Worm (Caenorhabditis elegans) whole organism, dauer: ENCODE results near the gene rbm-22.

Experiments
- unc-62 ChIP-seq: sonication (generic microtip); optimal IDR thresholded peaks from 2 replicates; lab custom pipeline; 2017; ENCODE audit warnings: missing biosample characterization, missing genetic modification reagents, missing genetic modification characterization

The rbm-22 gene

DNA sequence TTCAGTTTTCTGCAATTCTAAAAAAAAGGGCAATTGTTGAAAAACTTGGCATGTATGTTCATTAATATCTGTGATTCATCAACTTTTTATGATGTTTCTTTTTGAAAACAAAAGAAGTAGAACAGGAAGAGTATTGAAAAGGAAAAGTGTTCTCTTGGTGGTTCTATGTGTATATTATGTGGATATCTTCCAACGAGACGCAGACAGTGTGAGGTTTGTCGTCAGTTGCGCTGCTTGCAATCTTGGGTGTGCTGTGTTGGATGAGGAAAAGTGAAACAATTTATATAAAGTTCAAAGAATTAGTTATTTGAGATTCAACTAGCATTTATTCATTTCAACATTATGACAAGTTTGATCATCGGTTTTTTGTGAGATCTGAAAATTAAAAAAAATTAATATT, 8.8 kb upstream of the rbm-22 start:
- no peak for TF ChIP-seq unc-62

DNA sequence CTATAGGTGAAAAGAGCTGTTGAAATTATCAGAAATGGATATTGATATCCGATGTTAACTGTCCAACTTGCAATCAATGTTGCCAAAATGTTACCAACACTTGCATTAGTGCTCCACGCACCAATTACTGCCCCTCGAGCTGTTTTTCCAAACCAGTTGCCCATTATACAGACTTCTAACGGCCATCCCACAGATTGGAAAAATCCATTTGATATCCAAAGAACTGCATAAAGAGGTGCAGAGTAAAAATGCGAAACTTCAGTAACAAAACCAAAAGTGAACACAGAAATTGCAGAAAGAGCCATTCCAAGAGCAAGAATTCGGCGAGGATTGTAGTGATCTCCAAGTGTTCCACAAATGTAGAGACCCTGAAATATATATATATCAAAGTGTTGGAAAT, 7.2 kb upstream of the rbm-22 start:
- TF ChIP-seq unc-62, result no peak

DNA sequence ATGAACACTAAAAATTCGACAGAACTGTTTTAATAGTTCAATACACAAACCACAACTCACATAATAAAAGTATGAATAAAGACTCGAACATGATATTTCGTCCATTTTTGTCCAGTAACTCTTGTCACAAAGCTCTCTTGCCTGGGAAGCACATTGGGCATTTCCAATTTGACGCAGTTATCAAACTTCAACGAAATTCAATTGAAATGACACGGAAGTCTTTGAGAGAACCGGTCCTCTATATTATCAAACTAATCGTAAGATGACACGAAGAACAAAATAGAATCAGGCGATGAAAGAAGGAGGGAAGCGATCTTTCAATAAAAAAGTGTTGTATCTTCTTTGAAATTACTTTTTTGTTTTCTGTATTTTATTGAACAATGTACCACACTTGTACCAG, 6.2 kb upstream of the rbm-22 start, which contains the start of gene T11G6.3:
Gene T11G6.3 (minus strand): TSS at position 189 of the 400 bp plus-strand sequence.
- TF ChIP-seq unc-62, result no peak

DNA sequence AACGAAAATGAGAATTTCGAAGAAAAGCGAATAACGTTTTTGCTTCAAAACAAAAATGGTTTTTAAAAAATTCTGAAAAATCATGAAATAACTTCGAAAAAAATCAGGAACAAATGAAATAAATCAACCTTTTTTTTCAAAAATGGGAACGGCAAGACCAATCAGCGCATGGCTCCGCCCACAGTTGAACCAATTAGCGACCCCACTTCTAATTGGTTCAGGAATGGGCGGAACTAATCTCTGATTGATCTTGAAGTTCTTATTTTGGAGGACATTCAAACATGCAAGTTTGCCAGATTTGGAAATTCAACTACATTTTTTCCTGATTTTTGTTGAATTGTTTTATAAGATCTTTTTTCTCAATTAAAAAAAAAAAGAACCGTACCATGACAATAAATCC, 5.3 kb upstream of the rbm-22 start:
- TF ChIP-seq unc-62, result no peak

DNA sequence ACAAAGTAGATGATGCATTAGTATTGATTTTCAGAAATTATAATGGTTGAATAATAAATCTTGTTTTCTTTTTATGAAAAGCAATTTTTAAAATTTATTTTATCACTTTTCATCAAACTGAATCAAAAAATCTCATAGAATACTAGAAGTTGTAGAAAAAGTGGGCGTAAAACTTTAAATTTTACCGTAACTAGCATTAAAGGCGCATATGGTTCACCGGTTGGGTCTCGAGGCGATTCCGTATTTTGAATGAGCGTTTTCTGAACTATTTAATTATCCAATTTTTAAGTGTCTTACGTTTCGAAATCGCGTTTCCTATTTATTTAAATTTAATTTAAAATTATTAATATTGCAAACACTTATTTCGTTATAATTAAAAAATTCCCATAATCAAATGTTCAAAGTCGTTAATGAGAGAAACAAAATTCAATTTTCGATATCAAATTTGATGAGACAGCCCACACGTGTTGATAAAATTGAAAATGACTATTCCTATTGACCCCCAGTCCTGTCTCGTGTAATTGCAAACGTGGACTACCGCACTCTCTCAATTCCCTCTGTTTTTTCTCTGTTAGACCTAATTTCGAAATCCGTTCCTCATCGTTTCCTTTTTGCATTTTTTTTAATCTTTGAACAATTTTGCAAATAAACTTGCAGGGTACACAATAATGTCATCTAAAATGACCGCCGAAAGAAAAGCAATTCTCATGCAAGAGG, 2.7 kb upstream of the rbm-22 start, which contains the start of the genes T11G6.2 and hars-1:
Gene T11G6.2 (minus strand): TSS at position 197 of the 717 bp plus-strand sequence.
Gene hars-1 (plus strand): TSS at position 658 of the 717 bp plus-strand sequence.
- TF ChIP-seq unc-62, result no peak

DNA sequence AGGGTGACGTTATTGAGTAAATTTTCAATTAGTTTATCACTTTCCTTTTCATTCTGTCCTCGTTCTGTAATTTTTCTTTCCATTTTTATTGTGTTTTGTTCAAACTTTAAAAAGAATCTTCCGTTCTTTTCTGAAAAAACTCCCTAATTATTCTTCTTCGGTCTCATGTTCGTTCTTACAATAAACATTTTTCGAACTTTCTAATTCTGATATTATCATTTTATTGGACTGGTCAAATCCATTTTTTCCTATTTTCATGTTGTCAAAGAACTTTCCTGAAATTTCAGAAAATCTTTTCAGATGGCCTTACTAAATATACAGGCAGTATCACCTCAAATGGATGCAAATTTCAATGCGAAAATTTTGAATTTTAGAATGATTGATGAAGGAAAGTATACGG, 2.8 kb downstream of the rbm-22 start, which contains the start of gene nish-1:
Gene nish-1 (plus strand): TSS at position 301 of the 400 bp plus-strand sequence.
- TF ChIP-seq unc-62, result no peak

DNA sequence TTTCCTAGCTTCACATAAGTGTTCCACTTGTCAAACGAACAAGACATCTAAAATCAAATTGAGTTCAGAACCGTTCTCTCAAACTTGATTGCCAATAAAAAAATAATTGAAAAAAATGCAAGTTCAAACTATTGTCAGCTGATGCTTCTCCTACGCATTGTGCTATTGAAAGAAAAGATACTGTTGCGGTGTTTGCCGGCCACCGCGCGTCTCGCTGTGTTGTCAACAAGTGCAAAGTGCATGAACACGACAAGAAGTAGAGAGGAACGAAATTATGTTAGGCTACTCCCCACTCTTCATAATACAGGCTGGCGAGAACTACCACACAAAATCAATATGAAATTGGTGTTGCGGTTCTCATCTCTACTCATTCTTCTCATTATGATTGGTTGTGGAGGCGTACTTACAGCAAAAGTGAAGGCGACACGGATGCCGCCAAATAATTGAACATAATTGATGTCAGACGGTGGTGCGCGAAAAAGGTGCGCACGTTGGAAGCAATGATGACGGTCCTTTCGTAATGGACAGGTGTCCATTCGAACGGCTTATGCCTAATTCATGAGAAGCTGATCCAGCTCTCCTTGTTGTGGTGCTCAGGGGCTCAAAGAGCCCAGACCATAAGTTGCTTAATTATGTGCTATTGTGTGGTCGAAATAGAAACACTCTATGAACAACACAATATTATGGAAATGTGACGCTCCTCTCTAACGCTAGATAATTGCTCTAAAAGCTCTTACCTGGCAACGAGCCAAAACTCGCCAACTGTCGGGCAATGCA, 6.4 kb downstream of the rbm-22 start:
- TF ChIP-seq unc-62, result no peak

DNA sequence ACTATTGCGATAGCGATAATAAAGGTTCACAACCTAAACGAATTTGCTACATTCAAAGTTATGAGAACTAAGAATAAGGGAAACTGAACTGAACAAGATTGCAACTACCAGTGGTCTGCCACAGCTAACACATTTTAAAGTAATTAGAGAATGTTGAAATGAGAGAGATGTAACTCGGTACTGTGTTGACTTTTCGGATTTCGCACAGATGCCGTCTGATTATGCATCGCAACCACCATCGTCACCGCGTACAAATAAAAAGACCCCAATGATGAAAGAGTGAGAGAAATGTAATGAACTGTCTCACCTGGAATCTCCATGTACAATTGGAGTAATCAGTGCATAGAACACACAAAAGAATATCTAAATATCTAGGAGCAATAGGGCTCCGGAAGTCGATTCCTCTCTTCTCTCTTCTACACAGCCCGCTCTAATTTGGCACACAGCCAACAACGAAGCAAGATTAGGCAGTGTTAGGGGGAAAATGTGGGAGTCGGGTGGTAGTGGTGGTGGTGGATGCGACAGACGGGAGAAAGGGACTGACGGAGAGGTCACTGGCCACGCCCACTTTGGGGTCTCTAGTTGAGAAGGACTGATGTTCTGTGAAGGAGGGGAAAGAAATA, 7.5 kb downstream of the rbm-22 start, which contains the start of gene F13E9.11:
Gene F13E9.11 (minus strand): TSS at position 507 of the 623 bp plus-strand sequence.
- TF ChIP-seq unc-62, result no peak

DNA sequence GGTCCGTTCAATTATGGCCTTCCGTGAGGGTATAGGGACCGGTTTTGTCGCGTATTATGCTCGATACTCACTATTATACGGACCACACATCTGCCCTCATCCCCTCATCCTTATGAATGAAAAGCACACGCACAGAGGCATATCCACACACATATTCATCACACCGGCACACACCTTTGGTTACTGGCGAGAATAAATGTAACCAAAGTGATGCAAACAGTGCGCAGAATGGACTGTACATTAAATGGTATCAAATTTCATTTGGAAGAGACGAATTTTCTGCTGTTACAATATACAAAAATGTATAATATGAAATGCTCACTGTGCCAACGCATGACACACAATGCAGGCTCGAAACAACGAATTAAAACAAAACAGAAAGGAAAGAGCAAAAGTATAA, 8.4 kb downstream of the rbm-22 start:
- TF ChIP-seq unc-62, result no peak

DNA sequence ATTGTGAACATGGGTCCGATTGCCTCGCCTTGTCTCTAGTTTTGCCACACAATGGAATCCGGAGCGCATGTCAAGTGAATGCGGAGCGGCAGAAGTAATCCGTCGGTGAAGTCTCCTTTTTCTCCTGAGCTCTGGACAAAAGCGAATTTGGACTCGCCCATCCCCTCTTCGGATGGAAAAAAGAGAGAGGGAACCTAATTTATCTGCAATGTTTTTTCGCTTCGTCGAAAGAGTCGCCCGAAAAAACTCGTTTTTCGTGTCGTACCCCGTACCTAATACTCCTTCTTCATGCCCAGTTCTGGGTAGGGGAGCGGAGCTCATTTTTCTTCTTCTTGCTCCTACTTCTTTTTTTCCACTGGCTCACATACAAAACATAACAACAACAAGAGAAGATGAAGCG, 9.0 kb downstream of the rbm-22 start:
- no peak for TF ChIP-seq unc-62

DNA sequence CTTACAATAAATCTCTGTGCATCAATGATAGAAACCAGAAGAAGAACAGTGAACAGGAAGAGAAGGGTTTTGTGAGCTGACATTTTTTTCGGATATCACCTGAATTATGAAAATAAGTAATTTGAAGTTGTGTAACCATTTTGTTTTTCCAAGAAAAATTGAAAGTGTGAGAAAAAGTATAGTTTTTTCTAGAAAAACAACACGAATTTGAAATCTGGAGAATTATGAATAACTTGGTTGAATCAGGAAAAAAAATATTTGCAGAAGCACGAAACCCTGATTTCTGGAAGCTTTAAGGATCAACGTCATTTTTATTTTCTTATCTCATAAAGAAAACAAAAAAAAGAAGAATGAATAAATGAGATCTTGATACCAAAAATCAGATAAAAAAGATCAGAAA, 13.3 kb downstream of the rbm-22 start, which contains the start of gene F13E9.12:
Gene F13E9.12 (minus strand): TSS at position 101 of the 400 bp plus-strand sequence.
- no peak for TF ChIP-seq unc-62

DNA sequence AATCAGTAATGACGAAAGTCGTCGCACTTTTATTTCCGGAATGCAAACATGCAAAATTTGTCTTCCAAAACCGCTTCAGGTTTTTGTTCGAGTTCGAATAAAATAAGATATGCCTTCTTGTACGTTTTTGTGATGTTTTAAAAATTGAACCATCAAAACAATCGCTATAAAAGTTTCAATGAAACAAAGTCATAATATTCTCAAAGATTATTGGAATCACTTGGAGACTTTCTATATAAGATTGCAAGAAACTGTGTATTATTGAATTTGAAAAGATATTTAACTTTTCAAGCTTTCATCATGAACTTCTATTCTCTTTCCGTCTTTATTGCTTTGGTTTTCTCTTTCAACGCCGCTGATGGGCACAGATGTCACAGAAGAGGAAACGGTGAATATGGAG, 15.6 kb downstream of the rbm-22 start, which contains the start of gene fipr-14:
Gene fipr-14 (plus strand): TSS at position 301 of the 400 bp plus-strand sequence.
- no peak for TF ChIP-seq unc-62

DNA sequence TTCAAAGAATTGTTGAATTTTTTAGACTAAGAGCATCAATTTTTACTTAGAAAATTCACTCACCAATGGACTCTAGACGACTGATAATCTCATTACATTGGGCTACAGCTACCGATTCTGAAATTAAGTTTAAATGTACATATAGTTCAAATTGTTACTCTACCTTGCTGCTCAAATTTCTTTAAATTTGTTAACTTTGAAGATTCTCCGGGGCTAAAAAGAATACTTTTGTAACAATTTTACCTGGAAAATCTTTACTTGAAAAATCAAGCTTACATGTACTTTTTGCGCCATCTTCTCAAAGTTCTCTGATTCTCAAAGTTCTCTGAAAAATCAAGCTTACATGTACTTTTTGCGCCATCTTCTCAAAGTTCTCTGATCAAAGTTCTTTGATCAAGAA, 18.3 kb downstream of the rbm-22 start, which contains the start of gene sdz-13:
Gene sdz-13 (minus strand): TSS at position 101 of the 400 bp plus-strand sequence.
- no peak for TF ChIP-seq unc-62

DNA sequence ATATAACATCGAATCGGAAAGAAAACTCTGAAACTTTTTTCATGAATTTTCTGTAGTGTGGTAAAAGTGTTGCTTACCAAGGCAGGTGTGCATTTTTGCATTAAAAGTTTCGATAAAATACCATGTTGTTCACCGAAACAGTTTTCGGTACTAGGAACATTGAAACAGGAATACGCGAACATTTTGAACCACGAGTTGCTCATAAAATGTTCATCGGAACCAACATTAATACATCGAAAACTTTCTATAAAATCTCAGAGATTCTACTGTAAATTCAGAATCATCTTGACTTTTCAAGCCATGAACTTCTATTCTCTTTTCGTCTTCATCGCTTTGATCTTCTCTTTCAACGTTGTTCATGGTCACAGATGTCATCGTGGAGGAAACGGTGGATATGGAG, 19.1 kb downstream of the rbm-22 start, which contains the start of gene fipr-15:
Gene fipr-15 (plus strand): TSS at position 301 of the 400 bp plus-strand sequence.
- TF ChIP-seq unc-62, result no peak

DNA sequence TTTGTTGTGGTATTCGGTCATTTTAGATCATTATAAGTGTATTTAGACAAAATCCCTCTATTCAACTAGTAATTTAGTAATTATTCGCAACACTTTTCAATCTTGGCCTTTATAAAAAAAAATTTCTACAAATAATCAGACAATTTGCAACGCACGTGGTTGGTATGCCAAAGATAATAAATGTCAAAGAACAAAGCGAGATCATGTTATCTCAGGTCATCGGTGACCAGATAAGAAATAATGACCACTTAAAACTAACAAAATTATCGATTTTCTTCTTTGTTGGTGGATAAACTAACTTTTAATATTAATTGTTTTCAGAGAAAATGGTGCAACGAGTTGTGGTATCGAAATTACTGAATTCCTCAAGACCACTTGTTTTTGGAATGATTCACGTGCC, 20.0 kb downstream of the rbm-22 start, which contains the start of gene F13E9.13:
Gene F13E9.13 (plus strand): TSS at position 317 of the 400 bp plus-strand sequence.
- no peak for TF ChIP-seq unc-62

DNA sequence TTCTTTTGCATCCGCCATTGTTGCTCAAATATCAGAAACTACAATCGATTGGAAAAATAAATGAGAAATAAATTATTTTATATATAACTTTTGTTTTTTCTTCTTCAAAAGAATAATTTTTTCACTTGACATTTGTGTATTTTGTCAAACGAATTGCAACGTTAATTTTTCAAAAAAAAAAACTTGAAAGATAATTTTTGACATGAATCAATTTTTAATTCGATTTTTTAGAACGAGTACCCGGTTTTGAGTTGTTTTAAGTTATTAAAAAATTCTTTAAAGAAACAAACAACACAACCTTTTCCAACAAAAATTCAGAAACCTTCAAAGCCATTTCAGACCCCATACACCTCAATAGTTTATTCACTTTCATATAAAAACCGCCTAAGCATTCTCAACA, 23.1 kb downstream of the rbm-22 start, which contains the start of gene F13E9.5:
Gene F13E9.5 (minus strand): TSS at position 101 of the 400 bp plus-strand sequence.
- no peak for TF ChIP-seq unc-62
